Fruit fly (Drosophila melanogaster): ENCODE results near the gene Nemp.

Nemp gene

DNA sequence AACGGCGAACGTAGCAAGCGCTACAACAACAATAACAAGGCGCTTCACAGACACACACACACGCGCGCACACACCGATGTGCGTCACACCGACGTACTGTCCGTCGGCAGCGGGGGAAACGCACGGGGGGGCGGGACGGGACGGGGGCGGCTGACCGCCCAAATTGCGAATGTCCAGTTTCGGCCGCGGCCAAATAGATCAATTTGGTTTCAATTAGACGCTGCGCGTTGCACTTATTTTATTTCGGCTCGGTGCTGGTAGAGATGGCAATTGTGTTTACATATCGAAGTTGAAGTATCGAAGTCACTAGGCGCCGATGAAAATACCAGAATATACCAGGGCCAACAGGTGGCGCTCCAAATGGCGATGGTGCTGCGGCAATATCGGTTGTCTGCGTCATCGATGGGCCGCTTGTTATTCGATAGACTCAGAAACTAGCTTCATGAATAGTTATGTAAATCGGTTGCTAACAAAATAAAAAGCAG is 17.7 kb downstream of the Nemp start, which contains the start of gene Rok (continued):
- TF ChIP-seq cad (GFP tag; optimal IDR thresholded peaks at IDR 0.05) = no peak
- TF ChIP-seq CG12659 (GFP tag; optimal IDR thresholded peaks at IDR 0.05) = peak; percentile 48
- TF ChIP-seq eyg (GFP tag; optimal IDR thresholded peaks at IDR 0.05) = no peak
- no peak for TF ChIP-seq lola (GFP tag; optimal IDR thresholded peaks at IDR 0.05)
- TF ChIP-seq GATAe (GFP tag; conservative IDR thresholded peaks at IDR 0.05) = no peak
- peak; percentile 60; the same call in 1 of the 3 replicates for TF ChIP-seq Doc3 (GFP tag; IDR thresholded peaks at IDR 0.05; ENCODE audit: partially characterized antibody)
- TF ChIP-seq CG12104 (GFP tag; optimal IDR thresholded peaks at IDR 0.05) = no peak
- TF ChIP-seq sob (GFP tag; IDR thresholded peaks at IDR 0.05) = no peak
- TF ChIP-seq CG4404 (GFP tag; IDR thresholded peaks at IDR 0.05) = no peak
- no peak for TF ChIP-seq gcm (GFP tag; optimal IDR thresholded peaks at IDR 0.05)
- TF ChIP-seq Lhr (GFP tag; optimal IDR thresholded peaks at IDR 0.05) = no peak
- TF ChIP-seq CG30020 (tag; optimal IDR thresholded peaks at IDR 0.05) = peak; percentile 46
- no peak for TF ChIP-seq fu2 (GFP tag; optimal IDR thresholded peaks at IDR 0.05)
- no peak for TF ChIP-seq exex (tag; optimal IDR thresholded peaks at IDR 0.05)
- TF ChIP-seq CG4617 (GFP tag; optimal IDR thresholded peaks at IDR 0.05; ENCODE audit: borderline replicate concordance) = peak; percentile 38
- TF ChIP-seq hbn (GFP tag; IDR thresholded peaks at IDR 0.05; ENCODE audit: partially characterized antibody) = peak; percentile 69
- no peak for TF ChIP-seq Bdp1 (GFP tag; optimal IDR thresholded peaks at IDR 0.05)
- no peak for TF ChIP-seq CG3838 (GFP tag; optimal IDR thresholded peaks at IDR 0.05)
- no peak for TF ChIP-seq bab2 (GFP tag; optimal IDR thresholded peaks at IDR 0.05)
- no peak for TF ChIP-seq CoRest (tag; optimal IDR thresholded peaks at IDR 0.05)
- TF ChIP-seq CG7963 (GFP tag; IDR thresholded peaks at IDR 0.05; ENCODE audit: partially characterized antibody) = peak; percentile 75
- no peak for TF ChIP-seq HLH54F (GFP tag; optimal IDR thresholded peaks at IDR 0.05)
- no peak for TF ChIP-seq B-H2 (GFP tag; optimal IDR thresholded peaks at IDR 0.05)
- TF ChIP-seq run (tag; optimal IDR thresholded peaks at IDR 0.05) = no peak
- no peak for TF ChIP-seq Dip3 (GFP tag; optimal IDR thresholded peaks at IDR 0.05)
- peak; percentile 75 for TF ChIP-seq vnd (GFP tag; IDR thresholded peaks at IDR 0.05; ENCODE audit: partially characterized antibody)
- no peak for TF ChIP-seq Asciz (GFP tag; optimal IDR thresholded peaks at IDR 0.05)
- no peak for TF ChIP-seq dmrt99B (tag; optimal IDR thresholded peaks at IDR 0.05)
- no peak for TF ChIP-seq PHDP (tag; optimal IDR thresholded peaks at IDR 0.05)
- TF ChIP-seq Sox100B (GFP tag; optimal IDR thresholded peaks at IDR 0.05) = no peak
- no peak for TF ChIP-seq dpn (GFP tag; optimal IDR thresholded peaks at IDR 0.05)
- TF ChIP-seq HmgZ (tag; optimal IDR thresholded peaks at IDR 0.05) = peak; percentile 3
- no peak for TF ChIP-seq toy (GFP tag; IDR thresholded peaks at IDR 0.05)
- TF ChIP-seq CG4854 (GFP tag; optimal IDR thresholded peaks at IDR 0.05) = no peak
- TF ChIP-seq danr (GFP tag; IDR thresholded peaks at IDR 0.05) = no peak
- TF ChIP-seq abd-A (tag; optimal IDR thresholded peaks at IDR 0.05) = no peak
- no peak for TF ChIP-seq usp (GFP tag; optimal IDR thresholded peaks at IDR 0.05)
- no peak for TF ChIP-seq HLHmδ (GFP tag; optimal IDR thresholded peaks at IDR 0.05)
- TF ChIP-seq CG2199 (GFP tag; IDR thresholded peaks at IDR 0.05) = no peak
- TF ChIP-seq ro (GFP tag; IDR thresholded peaks at IDR 0.05) = no peak
- no peak for TF ChIP-seq CG31441 (GFP tag; IDR thresholded peaks at IDR 0.05)
- TF ChIP-seq CG3995 (GFP tag; optimal IDR thresholded peaks at IDR 0.05) = no peak
- no peak for TF ChIP-seq Hr51 (GFP tag; optimal IDR thresholded peaks at IDR 0.05)
- TF ChIP-seq D19B (GFP tag; optimal IDR thresholded peaks at IDR 0.05) = no peak
- no peak for TF ChIP-seq CG33213 (GFP tag; optimal IDR thresholded peaks at IDR 0.05)
- TF ChIP-seq chinmo (GFP tag; IDR thresholded peaks at IDR 0.05; ENCODE audit: partially characterized antibody) = peak; percentile 76; the same call in 3 of the 4 replicates
- peak; percentile 26; the same call in 1 of the 2 replicates for TF ChIP-seq Rfx (GFP tag; IDR thresholded peaks at IDR 0.05)
- TF ChIP-seq CG10654 (GFP tag; optimal IDR thresholded peaks at IDR 0.05) = no peak
- TF ChIP-seq CG13287 (GFP tag; IDR thresholded peaks at IDR 0.05; ENCODE audit: partially characterized antibody) = peak; percentile 77
- no peak for TF ChIP-seq Ssrp (tag; optimal IDR thresholded peaks at IDR 0.05)

Measured in whole organism, embryonic.